Worm (Caenorhabditis elegans) whole organism, young adult: ENCODE measurements around the gene tyr-1.
A peak's percentile ranks its signal among the peaks of the same experiment; 100 is the strongest.

Experiments used
- B0019.2 ChIP-seq: fragments of 200-800 bp; sonication (Bioruptor generic); conservative IDR thresholded peaks from 2 replicates; pipeline ENCODE4 v1.3.6; 2022; ENCODE audit warnings: missing genetic modification reagents, missing genetic modification characterization, missing compliant biosample characterization
- B0035.1 ChIP-seq: sonication (generic microtip); optimal IDR thresholded peaks from 2 replicates; lab custom pipeline; 2016; ENCODE audit warnings: missing genetic modification characterization, mild to moderate bottlenecking, missing compliant biosample characterization, missing genotype, missing genetic modification reagents
- F22D6.2 ChIP-seq: sonication (generic microtip); optimal IDR thresholded peaks from 2 replicates; lab custom pipeline; 2016; ENCODE audit warnings: mild to moderate bottlenecking, missing genetic modification characterization, missing compliant biosample characterization
- F23B12.7 ChIP-seq: sonication (generic microtip); optimal IDR thresholded peaks from 2 replicates; lab custom pipeline; 2017; ENCODE audit warnings: missing genetic modification characterization, mild to moderate bottlenecking, missing compliant biosample characterization, antibody characterized with exemption, moderate library complexity; ENCODE audit not compliant: insufficient read depth
- T07F8.4 ChIP-seq: sonication (generic microtip); optimal IDR thresholded peaks from 2 replicates; lab custom pipeline; 2016; ENCODE audit warnings: mild to moderate bottlenecking, missing genetic modification characterization, moderate library complexity, missing compliant biosample characterization
- T26A5.8 ChIP-seq: sonication (generic microtip); optimal IDR thresholded peaks from 2 replicates; lab custom pipeline; 2016; ENCODE audit warnings: missing genetic modification characterization, missing compliant biosample characterization
- Y56A3A.18 ChIP-seq: fragments of 200-800 bp; sonication (Bioruptor generic); IDR thresholded peaks from 2 replicates; pipeline ENCODE4 v1.3.6; 2022; ENCODE audit warnings: missing genetic modification reagents, missing genetic modification characterization, missing compliant biosample characterization
- Y95B8A.8 ChIP-seq: fragments of 200-800 bp; sonication (Bioruptor generic); IDR thresholded peaks from 2 replicates; pipeline ENCODE4 v1.3.6; 2022; ENCODE audit warnings: missing genetic modification reagents, missing genetic modification characterization, missing compliant biosample characterization
- akir-1 ChIP-seq: fragments of 200-800 bp; sonication (Bioruptor generic); optimal IDR thresholded peaks from 2 replicates; lab custom pipeline; 2018; ENCODE audit warnings: mild to moderate bottlenecking, missing genetic modification characterization, moderate library complexity, missing compliant biosample characterization
- aptf-2 ChIP-seq: fragments of 200-800 bp; sonication (Bioruptor generic); conservative IDR thresholded peaks from 2 replicates; pipeline ENCODE4 v1.3.6; 2022; ENCODE audit warnings: missing genetic modification reagents, missing genetic modification characterization, missing compliant biosample characterization
- athp-1 ChIP-seq: sonication (generic microtip); optimal IDR thresholded peaks from 2 replicates; lab custom pipeline; 2017; ENCODE audit warnings: mild to moderate bottlenecking, missing genetic modification characterization, missing compliant biosample characterization
- ccch-3 ChIP-seq: fragments of 200-800 bp; sonication (Bioruptor generic); optimal IDR thresholded peaks from 2 replicates; lab custom pipeline; 2018; ENCODE audit warnings: mild to moderate bottlenecking, missing genetic modification characterization, missing compliant biosample characterization
- ceh-58 ChIP-seq: fragments of 200-800 bp; sonication (Bioruptor generic); IDR thresholded peaks from 2 replicates; pipeline ENCODE4 v1.3.6; 2022; ENCODE audit warnings: missing genetic modification characterization, missing compliant biosample characterization
- efl-1 ChIP-seq: fragments of 150-350 bp; optimal IDR thresholded peaks from 2 replicates; lab custom pipeline; 2014; ENCODE audit warnings: missing biosample characterization, missing genetic modification reagents, missing genetic modification characterization
- egl-44 ChIP-seq: fragments of 200-800 bp; sonication (Bioruptor generic); IDR thresholded peaks from 2 replicates; pipeline ENCODE4 v1.3.6; 2022; ENCODE audit warnings: missing genetic modification reagents, missing genetic modification characterization, missing compliant biosample characterization
- egrh-3 ChIP-seq: fragments of 200-800 bp; sonication (Bioruptor generic); IDR thresholded peaks from 2 replicates; pipeline ENCODE4 v1.3.6; 2022; ENCODE audit warnings: missing genetic modification reagents, missing genetic modification characterization, missing compliant biosample characterization
- ekl-4 ChIP-seq: fragments of 200-800 bp; sonication (Bioruptor generic); IDR thresholded peaks from 2 replicates; pipeline ENCODE4 v1.3.6; 2022; ENCODE audit warnings: missing genetic modification reagents, missing genetic modification characterization, missing compliant biosample characterization
- ets-4 ChIP-seq: fragments of 200-800 bp; sonication (Bioruptor generic); optimal IDR thresholded peaks from 2 replicates; lab custom pipeline; 2018; ENCODE audit warnings: mild to moderate bottlenecking, missing genetic modification characterization, missing compliant biosample characterization
- fkh-3 ChIP-seq: sonication (generic microtip); optimal IDR thresholded peaks from 2 replicates; lab custom pipeline; 2016; ENCODE audit warnings: mild to moderate bottlenecking, missing genetic modification characterization, missing compliant biosample characterization
- him-1 ChIP-seq: sonication (generic microtip); optimal IDR thresholded peaks from 2 replicates; lab custom pipeline; 2016; ENCODE audit warnings: missing genotype, missing genetic modification reagents, missing genetic modification characterization, missing compliant biosample characterization
- hlh-26 ChIP-seq: fragments of 200-800 bp; sonication (Bioruptor generic); conservative IDR thresholded peaks from 2 replicates; pipeline ENCODE4 v1.3.6; 2022; ENCODE audit warnings: missing genetic modification reagents, missing genetic modification characterization, missing compliant biosample characterization
- hmg-1.2 ChIP-seq: fragments of 200-800 bp; sonication (Bioruptor generic); IDR thresholded peaks from 2 replicates; pipeline ENCODE4 v1.3.6; 2022; ENCODE audit warnings: missing genetic modification reagents, missing genetic modification characterization, missing compliant biosample characterization
- hsf-1 ChIP-seq: fragments of 200-800 bp; sonication (Bioruptor generic); IDR thresholded peaks from 2 replicates; pipeline ENCODE4 v1.3.6; 2022; ENCODE audit warnings: missing genetic modification reagents, missing genetic modification characterization, missing compliant biosample characterization
- lin-35 ChIP-seq, 3 experiments: fragments of 150-350 bp in 2 of 3; sonication (generic microtip) in 1 of 3; optimal IDR thresholded peaks; 2 replicates each; lab custom pipeline; 2014 to 2018; ENCODE audit warnings: missing biosample characterization in 3 of 3, missing genetic modification characterization in 3 of 3, missing genetic modification reagents in 3 of 3
- lir-1 ChIP-seq: fragments of 200-800 bp; sonication (Bioruptor generic); conservative IDR thresholded peaks from 2 replicates; pipeline ENCODE4 v1.3.6; 2022; ENCODE audit warnings: missing genetic modification reagents, missing genetic modification characterization, missing compliant biosample characterization
- lsl-1 ChIP-seq: fragments of 200-800 bp; sonication (Bioruptor generic); optimal IDR thresholded peaks from 2 replicates; lab custom pipeline; 2018; ENCODE audit warnings: mild to moderate bottlenecking, missing genetic modification characterization, moderate library complexity, missing compliant biosample characterization
- lsy-27 ChIP-seq: sonication (generic microtip); optimal IDR thresholded peaks from 2 replicates; lab custom pipeline; 2017; ENCODE audit warnings: missing genetic modification characterization, mild to moderate bottlenecking, missing compliant biosample characterization, antibody characterized with exemption, missing genotype, borderline replicate concordance; ENCODE audit not compliant: insufficient read depth
- madf-3 ChIP-seq: fragments of 200-800 bp; sonication (Bioruptor generic); IDR thresholded peaks from 2 replicates; pipeline ENCODE4 v1.3.6; 2022; ENCODE audit warnings: missing genetic modification reagents, missing genetic modification characterization, missing compliant biosample characterization
- mxl-1 ChIP-seq: sonication (generic microtip); optimal IDR thresholded peaks from 2 replicates; lab custom pipeline; 2016; ENCODE audit warnings: missing genetic modification characterization, missing compliant biosample characterization
- nfya-1 ChIP-seq: sonication (generic microtip); optimal IDR thresholded peaks from 2 replicates; lab custom pipeline; 2017; ENCODE audit warnings: antibody characterized with exemption, missing compliant biosample characterization, missing genetic modification characterization, borderline replicate concordance; ENCODE audit not compliant: insufficient read depth
- nfyb-1 ChIP-seq: fragments of 200-800 bp; sonication (Bioruptor generic); IDR thresholded peaks from 2 replicates; pipeline ENCODE4 v1.3.6; 2022; ENCODE audit warnings: missing genetic modification reagents, missing genetic modification characterization, missing compliant biosample characterization
- nhr-179 ChIP-seq: sonication (generic microtip); optimal IDR thresholded peaks from 2 replicates; lab custom pipeline; 2016; ENCODE audit warnings: mild to moderate bottlenecking, missing genetic modification characterization, missing compliant biosample characterization
- pbrm-1 ChIP-seq: fragments of 200-800 bp; sonication (Bioruptor generic); IDR thresholded peaks from 2 replicates; pipeline ENCODE4 v1.3.6; 2022; ENCODE audit warnings: missing genetic modification reagents, missing genetic modification characterization, missing compliant biosample characterization
- rec-8 ChIP-seq, 2 experiments: sonication (generic microtip); optimal IDR thresholded peaks; 2 replicates each; lab custom pipeline; 2016; ENCODE audit warnings: mild to moderate bottlenecking in 2 of 2, missing genetic modification characterization in 2 of 2, missing genetic modification reagents in 2 of 2, missing genotype in 2 of 2, missing biosample characterization in 1 of 2, missing compliant biosample characterization in 1 of 2, moderate library complexity in 1 of 2
- sdz-38 ChIP-seq: sonication (generic microtip); optimal IDR thresholded peaks from 2 replicates; lab custom pipeline; 2016; ENCODE audit warnings: missing genotype, missing genetic modification characterization, missing compliant biosample characterization
- sptf-2 ChIP-seq: fragments of 200-800 bp; sonication (Bioruptor generic); optimal IDR thresholded peaks from 2 replicates; lab custom pipeline; 2018; ENCODE audit warnings: mild to moderate bottlenecking, missing genetic modification characterization, missing compliant biosample characterization
- tbx-9 ChIP-seq: sonication (generic microtip); optimal IDR thresholded peaks from 2 replicates; lab custom pipeline; 2016; ENCODE audit warnings: borderline replicate concordance, missing genetic modification characterization, inconsistent platforms, missing compliant biosample characterization
- tlf-1 ChIP-seq: fragments of 200-800 bp; sonication (Bioruptor generic); optimal IDR thresholded peaks from 2 replicates; lab custom pipeline; 2018; ENCODE audit warnings: mild to moderate bottlenecking, missing genetic modification characterization, missing compliant biosample characterization
- zfh-2 ChIP-seq: fragments of 200-800 bp; sonication (Bioruptor generic); conservative IDR thresholded peaks from 2 replicates; pipeline ENCODE4 v1.3.6; 2022; ENCODE audit warnings: missing genetic modification reagents, missing genetic modification characterization, missing compliant biosample characterization
- zim-3 ChIP-seq: sonication (generic microtip); optimal IDR thresholded peaks from 2 replicates; lab custom pipeline; 2017; ENCODE audit warnings: mild to moderate bottlenecking, missing genetic modification characterization, moderate library complexity, missing compliant biosample characterization
- ztf-22 ChIP-seq: fragments of 200-800 bp; sonication (Bioruptor generic); optimal IDR thresholded peaks from 2 replicates; lab custom pipeline; 2018; ENCODE audit warnings: mild to moderate bottlenecking, missing genetic modification characterization, moderate library complexity, missing compliant biosample characterization
- ztf-26 ChIP-seq: sonication (generic microtip); optimal IDR thresholded peaks from 2 replicates; lab custom pipeline; 2017; ENCODE audit warnings: missing genetic modification characterization, missing compliant biosample characterization
- ztf-6 ChIP-seq: fragments of 200-800 bp; sonication (Bioruptor generic); IDR thresholded peaks from 2 replicates; pipeline ENCODE4 v1.3.6; 2022; ENCODE audit warnings: missing genetic modification reagents, missing genetic modification characterization, missing compliant biosample characterization

tyr-1 gene

ce11 chrIII:7884863-7885262 lies 11.3 kb downstream of the tyr-1 start, which contains the start of gene ZK688.11:
TSS of gene ZK688.11 (minus strand) at chrIII:7884963.
- TF ChIP-seq tbx-9 (tag; lab: Kevin White, UChicago) (no peak), athp-1 (tag; lab: Kevin White, UChicago) (no peak)

- TF ChIP-seq him-1 (tag; lab: Kevin White, UChicago), result no peak
Measured at ce11 chrIII:7889036-7889435, 15.5 kb downstream of the tyr-1 start.

- TF ChIP-seq rec-8 (tag; optimal IDR thresholded peaks at IDR 0.05; lab: Kevin White, UChicago) (no peak), ceh-58 (GFP tag; lab: Robert Waterston, UW) (no peak), egrh-3 (GFP tag; lab: Robert Waterston, UW) (peak; percentile 24; the same call in 1 of the 2 replicates), F23B12.7 (tag; lab: Kevin White, UChicago) (no peak), sdz-38 (tag; lab: Kevin White, UChicago) (no peak), zfh-2 (GFP tag; lab: Robert Waterston, UW) (no peak), hlh-26 (GFP tag; lab: Robert Waterston, UW) (no peak), hmg-1.2 (GFP tag; lab: Robert Waterston, UW) (peak; percentile 87; the same call in 1 of the 2 replicates), ccch-3 (GFP tag; lab: Kevin White, UChicago) (no peak), lsy-27 (peak; percentile 71), nfya-1 (tag; lab: Kevin White, UChicago) (no peak), athp-1 (tag; lab: Kevin White, UChicago) (no peak), madf-3 (GFP tag; lab: Robert Waterston, UW) (no peak), B0035.1 (tag; lab: Kevin White, UChicago) (no peak), lin-35 (GFP tag; optimal IDR thresholded peaks at IDR 0.05; lab: Kevin White, UChicago) (no peak), lsl-1 (GFP tag; lab: Kevin White, UChicago) (no peak), zim-3 (no peak), lir-1 (GFP tag; lab: Robert Waterston, UW) (no peak), ekl-4 (GFP tag; lab: Robert Waterston, UW) (no peak), Y95B8A.8 (GFP tag; lab: Robert Waterston, UW) (no peak), egl-44 (no peak), mxl-1 (tag; lab: Kevin White, UChicago) (no peak), pbrm-1 (GFP tag; lab: Robert Waterston, UW) (0 out of 2 replicates have a peak, but pooled peaks have one; percentile 26), nhr-179 (tag; lab: Kevin White, UChicago) (no peak), F22D6.2 (tag; lab: Kevin White, UChicago) (no peak), ets-4 (GFP tag; lab: Kevin White, UChicago) (no peak), efl-1 (no peak), sptf-2 (GFP tag; lab: Kevin White, UChicago) (no peak), akir-1 (GFP tag; lab: Kevin White, UChicago) (no peak), ztf-6 (GFP tag; lab: Robert Waterston, UW) (no peak), T26A5.8 (tag; lab: Kevin White, UChicago) (no peak), T07F8.4 (no peak), B0019.2 (GFP tag; lab: Robert Waterston, UW) (no peak), aptf-2 (no peak), Y56A3A.18 (GFP tag; lab: Robert Waterston, UW) (no peak), tlf-1 (GFP tag; lab: Kevin White, UChicago) (no peak), ztf-22 (GFP tag; lab: Kevin White, UChicago) (no peak), nfyb-1 (GFP tag; lab: Robert Waterston, UW) (peak; percentile 66; the same call in 1 of the 2 replicates), hsf-1 (GFP tag; lab: Robert Waterston, UW) (no peak), ztf-26 (tag; lab: Kevin White, UChicago) (peak; percentile 39), fkh-3 (tag; lab: Kevin White, UChicago) (no peak), him-1 (tag; lab: Kevin White, UChicago) (no peak)
Measured at ce11 chrIII:7891573-7892306, 18.2 kb downstream of the tyr-1 start, which contains the start of the genes ZK688.5 and fahd-1. TSS of gene ZK688.5 (minus strand) at chrIII:7891623. TSS of gene fahd-1 (plus strand) at chrIII:7892256.
